Fruit fly (Drosophila melanogaster) whole organism, embryonic: ENCODE measurements around the gene moody.

ENCODE experiments used
- Ada2b ChIP-seq: fragments of 200-800 bp; sonication (Bioruptor generic); IDR thresholded peaks from 2 replicates; pipeline ENCODE4 v1.3.6; 2022; ENCODE audit warnings: missing biosample characterization, missing genetic modification characterization
- CG11695 ChIP-seq: fragments of 200-800 bp; sonication (Bioruptor generic); IDR thresholded peaks from 3 replicates; pipeline ENCODE4 v1.3.6; 2022; ENCODE audit warnings: missing biosample characterization, missing genetic modification characterization
- CG11723 ChIP-seq: fragments of 200-800 bp; sonication (Bioruptor generic); optimal IDR thresholded peaks from 2 replicates; lab custom pipeline; 2017; ENCODE audit warnings: missing biosample characterization, mild to moderate bottlenecking, missing genetic modification characterization
- CG12236 ChIP-seq: fragments of 200-800 bp; sonication (Bioruptor generic); optimal IDR thresholded peaks from 2 replicates; lab custom pipeline; 2016; ENCODE audit warnings: missing biosample characterization, missing genetic modification characterization
- CG1792 ChIP-seq: fragments of 200-800 bp; sonication (Bioruptor generic); optimal IDR thresholded peaks from 2 replicates; lab custom pipeline; 2016; ENCODE audit warnings: missing biosample characterization, missing genetic modification characterization
- CG2875 ChIP-seq: fragments of 200-800 bp; sonication (Bioruptor generic); optimal IDR thresholded peaks from 2 replicates; lab custom pipeline; 2017; ENCODE audit warnings: missing biosample characterization, mild to moderate bottlenecking, missing genetic modification characterization, missing genetic modification reagents
- CG3995 ChIP-seq: fragments of 200-800 bp; sonication (Bioruptor generic); optimal IDR thresholded peaks from 3 replicates; lab custom pipeline; 2016; ENCODE audit warnings: missing biosample characterization, missing genetic modification characterization
- CG4424 ChIP-seq: fragments of 200-800 bp; sonication (Bioruptor generic); optimal IDR thresholded peaks from 3 replicates; lab custom pipeline; 2016; ENCODE audit warnings: missing biosample characterization, missing genetic modification characterization
- CG4730 ChIP-seq: fragments of 200-800 bp; sonication (Bioruptor generic); IDR thresholded peaks from 2 replicates; pipeline ENCODE4 v1.3.6; 2022; ENCODE audit warnings: missing biosample characterization, missing genetic modification characterization
- CG6683 ChIP-seq: fragments of 200-800 bp; sonication (Bioruptor generic); optimal IDR thresholded peaks from 2 replicates; lab custom pipeline; 2017; ENCODE audit warnings: missing biosample characterization, mild to moderate bottlenecking, missing genetic modification characterization, missing genetic modification reagents
- CG8944 ChIP-seq: fragments of 200-800 bp; sonication (Bioruptor generic); optimal IDR thresholded peaks from 3 replicates; lab custom pipeline; 2016; ENCODE audit warnings: missing biosample characterization, missing genetic modification characterization
- CTCF ChIP-seq: fragments of 200-800 bp; sonication (Bioruptor generic); optimal IDR thresholded peaks from 2 replicates; lab custom pipeline; 2017; ENCODE audit warnings: missing biosample characterization, mild to moderate bottlenecking, missing genetic modification characterization, moderate library complexity
- Camta ChIP-seq: fragments of 200-800 bp; sonication (Bioruptor generic); optimal IDR thresholded peaks from 2 replicates; lab custom pipeline; 2016; ENCODE audit warnings: missing biosample characterization, missing genetic modification characterization
- CoRest ChIP-seq: fragments of 200-800 bp; sonication (Bioruptor generic); optimal IDR thresholded peaks from 3 replicates; lab custom pipeline; 2018; ENCODE audit warnings: missing biosample characterization, mild to moderate bottlenecking, missing genetic modification characterization, moderate library complexity
- Dip2 ChIP-seq: fragments of 200-800 bp; sonication (Bioruptor generic); IDR thresholded peaks from 2 replicates; pipeline ENCODE4 v1.3.6; 2022; ENCODE audit warnings: missing biosample characterization, missing genetic modification characterization
- HLH54F ChIP-seq: fragments of 200-800 bp; sonication (Bioruptor generic); optimal IDR thresholded peaks from 3 replicates; lab custom pipeline; 2016; ENCODE audit warnings: missing biosample characterization, missing genetic modification characterization
- Hand ChIP-seq: fragments of 200-800 bp; sonication (Bioruptor generic); optimal IDR thresholded peaks from 2 replicates; lab custom pipeline; 2017; ENCODE audit warnings: mild to moderate bottlenecking, missing biosample characterization, missing genetic modification reagents, missing genetic modification characterization
- Med ChIP-seq: fragments of 200-800 bp; sonication (Bioruptor generic); peaks from one replicate; lab custom pipeline; 2016; ENCODE audit warnings: missing biosample characterization, missing genetic modification characterization, mild to moderate bottlenecking, inconsistent platforms, moderate library complexity
- Myb ChIP-seq: fragments of 200-800 bp; sonication (Bioruptor generic); optimal IDR thresholded peaks from 2 replicates; lab custom pipeline; 2016; ENCODE audit warnings: missing biosample characterization, missing genetic modification characterization
- NC2α ChIP-seq: fragments of 200-800 bp; sonication (Bioruptor generic); optimal IDR thresholded peaks from 2 replicates; lab custom pipeline; 2016; ENCODE audit warnings: missing biosample characterization, missing genetic modification characterization
- NC2β ChIP-seq: fragments of 200-800 bp; sonication (Bioruptor generic); optimal IDR thresholded peaks from 2 replicates; lab custom pipeline; 2016; ENCODE audit warnings: missing biosample characterization, missing genetic modification characterization
- NFAT ChIP-seq: fragments of 200-800 bp; sonication (Bioruptor generic); IDR thresholded peaks from 2 replicates; pipeline ENCODE4 v1.3.6; 2022; ENCODE audit warnings: missing biosample characterization, missing genetic modification characterization
- Nf-YB ChIP-seq: fragments of 200-800 bp; sonication (Bioruptor generic); optimal IDR thresholded peaks from 3 replicates; lab custom pipeline; 2019; ENCODE audit warnings: missing biosample characterization, mild to moderate bottlenecking, missing genetic modification characterization, moderate library complexity
- Six4 ChIP-seq: fragments of 200-800 bp; sonication (Bioruptor generic); optimal IDR thresholded peaks from 2 replicates; lab custom pipeline; 2016; ENCODE audit warnings: missing biosample characterization, missing genetic modification characterization
- Tbp ChIP-seq: fragments of >200 bp; optimal IDR thresholded peaks from 2 replicates; lab custom pipeline; 2018; ENCODE audit warnings: missing biosample characterization, missing genetic modification characterization
- Usf ChIP-seq: fragments of 200-800 bp; sonication (Bioruptor generic); optimal IDR thresholded peaks from 2 replicates; lab custom pipeline; 2017; ENCODE audit warnings: missing genotype, missing biosample characterization, missing genetic modification characterization
- ab ChIP-seq: fragments of 200-800 bp; sonication (Bioruptor generic); optimal IDR thresholded peaks from 2 replicates; lab custom pipeline; 2016; ENCODE audit warnings: missing biosample characterization, missing genetic modification characterization
- ato ChIP-seq: fragments of 200-800 bp; sonication (Bioruptor generic); IDR thresholded peaks from 2 replicates; pipeline ENCODE4 v1.3.6; 2022; ENCODE audit warnings: missing biosample characterization, missing genetic modification characterization; ENCODE audit not compliant: partially characterized antibody
- bigmax ChIP-seq: fragments of 200-800 bp; sonication (Bioruptor generic); optimal IDR thresholded peaks from 2 replicates; lab custom pipeline; 2018; ENCODE audit warnings: missing biosample characterization, mild to moderate bottlenecking, missing genetic modification characterization
- br ChIP-seq: fragments of >200 bp; optimal IDR thresholded peaks from 2 replicates; lab custom pipeline; 2017
- chinmo ChIP-seq: fragments of 200-800 bp; sonication (Bioruptor generic); IDR thresholded peaks from 4 replicates; pipeline ENCODE4 v1.3.6; 2022; ENCODE audit warnings: missing biosample characterization, missing genetic modification characterization; ENCODE audit not compliant: partially characterized antibody
- croc ChIP-seq: fragments of 200-800 bp; sonication (Bioruptor generic); conservative IDR thresholded peaks from 3 replicates; pipeline ENCODE4 v1.3.6; 2022; ENCODE audit warnings: missing biosample characterization, missing genetic modification characterization
- cwo ChIP-seq: fragments of 200-800 bp; sonication (Bioruptor generic); optimal IDR thresholded peaks from 3 replicates; lab custom pipeline; 2017; ENCODE audit warnings: missing biosample characterization, missing genetic modification characterization, mild to moderate bottlenecking, moderate library complexity, missing genetic modification reagents
- da ChIP-seq: fragments of 200-800 bp; sonication (Bioruptor generic); optimal IDR thresholded peaks from 2 replicates; lab custom pipeline; 2016; ENCODE audit warnings: missing biosample characterization, missing genetic modification characterization
- dimm ChIP-seq: fragments of 200-800 bp; sonication (Bioruptor generic); IDR thresholded peaks from 2 replicates; pipeline ENCODE4 v1.3.6; 2022; ENCODE audit warnings: missing biosample characterization, missing genetic modification characterization
- ems ChIP-seq: fragments of 200-800 bp; sonication (Bioruptor generic); optimal IDR thresholded peaks from 3 replicates; lab custom pipeline; 2016; ENCODE audit warnings: missing biosample characterization, missing genetic modification characterization
- fd3F ChIP-seq: fragments of 200-800 bp; sonication (Bioruptor generic); optimal IDR thresholded peaks from 2 replicates; lab custom pipeline; 2018; ENCODE audit warnings: missing biosample characterization, mild to moderate bottlenecking, missing genetic modification characterization, moderate library complexity
- fd64A ChIP-seq: fragments of 200-800 bp; sonication (Bioruptor generic); optimal IDR thresholded peaks from 3 replicates; lab custom pipeline; 2018; ENCODE audit warnings: missing biosample characterization, mild to moderate bottlenecking, missing genetic modification characterization
- gem ChIP-seq: fragments of 200-800 bp; sonication (Bioruptor generic); optimal IDR thresholded peaks from 2 replicates; lab custom pipeline; 2019; ENCODE audit warnings: missing biosample characterization, mild to moderate bottlenecking, missing genetic modification characterization, moderate library complexity
- gsb-n ChIP-seq: fragments of 200-800 bp; sonication (Bioruptor generic); optimal IDR thresholded peaks from 3 replicates; lab custom pipeline; 2018; ENCODE audit warnings: missing biosample characterization, mild to moderate bottlenecking, missing genetic modification characterization
- hb ChIP-seq: fragments of 200-800 bp; sonication (Bioruptor generic); IDR thresholded peaks from 3 replicates; pipeline ENCODE4 v1.3.6; 2022; ENCODE audit warnings: missing biosample characterization, missing genetic modification characterization; ENCODE audit not compliant: partially characterized antibody
- luna ChIP-seq: fragments of 200-800 bp; sonication (Bioruptor generic); optimal IDR thresholded peaks from 2 replicates; lab custom pipeline; 2016; ENCODE audit warnings: missing biosample characterization, missing genetic modification characterization
- nmo ChIP-seq: fragments of 200-800 bp; sonication (Bioruptor generic); optimal IDR thresholded peaks from 2 replicates; lab custom pipeline; 2018; ENCODE audit warnings: missing biosample characterization, mild to moderate bottlenecking, missing genetic modification characterization, moderate library complexity
- rib ChIP-seq: fragments of 200-800 bp; sonication (Bioruptor generic); IDR thresholded peaks from 2 replicates; pipeline ENCODE4 v1.3.6; 2022; ENCODE audit warnings: missing biosample characterization, missing genetic modification characterization
- sob ChIP-seq: fragments of 200-800 bp; sonication (Bioruptor generic); IDR thresholded peaks from 2 replicates; pipeline ENCODE4 v1.3.6; 2022; ENCODE audit warnings: missing biosample characterization, missing genetic modification characterization
- sr ChIP-seq: fragments of 200-800 bp; sonication (Bioruptor generic); IDR thresholded peaks from 3 replicates; pipeline ENCODE4 v1.3.6; 2022; ENCODE audit warnings: missing biosample characterization, missing genetic modification characterization
- sug ChIP-seq: fragments of 200-800 bp; optimal IDR thresholded peaks from 2 replicates; lab custom pipeline; 2019; ENCODE audit warnings: missing biosample characterization, mild to moderate bottlenecking, missing genetic modification characterization, moderate library complexity
- tll ChIP-seq, 2 experiments: fragments of 200-800 bp in 1 of 2; fragments of >200 bp in 1 of 2; sonication (Bioruptor generic) in 1 of 2; optimal IDR thresholded peaks; 2 replicates each; lab custom pipeline; 2017 to 2019; ENCODE audit warnings: missing biosample characterization in 2 of 2, missing genetic modification characterization in 2 of 2, mild to moderate bottlenecking in 1 of 2, moderate library complexity in 1 of 2
- tna ChIP-seq: fragments of 200-800 bp; sonication (Bioruptor generic); IDR thresholded peaks from 2 replicates; pipeline ENCODE4 v1.3.6; 2022; ENCODE audit warnings: missing biosample characterization, missing genetic modification characterization; ENCODE audit not compliant: partially characterized antibody
- wor ChIP-seq: fragments of 200-800 bp; sonication (Bioruptor generic); IDR thresholded peaks from 2 replicates; pipeline ENCODE4 v1.3.6; 2022; ENCODE audit warnings: missing biosample characterization, missing genetic modification characterization
- yki ChIP-seq: fragments of >200 bp; optimal IDR thresholded peaks from 3 replicates; lab custom pipeline; 2018

moody gene

DNA sequence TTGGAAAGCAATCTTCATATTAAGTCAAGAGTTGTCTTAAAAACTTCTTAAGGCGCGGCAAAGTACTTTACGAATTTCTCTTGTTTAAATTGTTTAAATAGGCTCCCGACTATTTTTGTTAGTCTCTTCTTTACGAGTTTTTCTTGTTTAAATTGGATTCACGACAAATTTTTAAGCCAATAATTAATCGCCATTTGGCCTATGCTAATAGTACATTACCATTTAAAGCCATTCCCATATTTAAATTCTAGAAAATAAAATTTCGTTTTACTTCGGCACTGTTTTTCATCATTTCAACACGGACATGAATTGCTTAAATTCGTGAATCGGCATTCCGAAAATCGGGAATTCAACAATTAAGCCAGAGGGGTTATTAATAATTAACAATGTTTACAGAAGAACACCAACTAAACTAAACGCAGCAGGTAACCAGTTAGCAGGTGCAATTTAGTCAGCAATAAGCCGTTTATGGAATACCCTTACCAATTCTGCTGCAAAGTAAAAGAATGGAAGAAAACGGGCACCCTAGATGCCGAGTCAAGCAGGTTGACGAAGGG lies 40.4 kb downstream of the moody start (continued):
- no peak for TF ChIP-seq Hand (GFP tag; lab: Kevin White, UChicago)
- TF ChIP-seq CG4730 (GFP tag; lab: Robert Waterston, UW): 0 out of 2 replicates have a peak, but pooled peaks have one; percentile 19
- TF ChIP-seq da: peak; percentile 33
- TF ChIP-seq yki (lab: Kevin White, UChicago): no peak
- TF ChIP-seq Camta: peak; percentile 66
- peak; percentile 90 for TF ChIP-seq CoRest (tag; lab: Kevin White, UChicago)
- peak; percentile 76 for TF ChIP-seq CG1792 (GFP tag; lab: Kevin White, UChicago)
- peak; percentile 87 for TF ChIP-seq nmo (GFP tag; lab: Kevin White, UChicago)
- no peak for TF ChIP-seq luna (GFP tag; lab: Kevin White, UChicago)
- no peak for TF ChIP-seq dimm (GFP tag; lab: Robert Waterston, UW)
- peak; percentile 51; the same call in 1 of the 2 replicates for TF ChIP-seq Ada2b
- peak; percentile 81 for TF ChIP-seq CG4424 (GFP tag; lab: Kevin White, UChicago)
- no peak for TF ChIP-seq tll (GFP tag; optimal IDR thresholded peaks at IDR 0.05; lab: Kevin White, UChicago)
- TF ChIP-seq rib (GFP tag; lab: Robert Waterston, UW): no peak
- TF ChIP-seq tna (GFP tag; lab: Robert Waterston, UW): no peak
- TF ChIP-seq HLH54F (GFP tag; lab: Kevin White, UChicago): peak; percentile 74
- peak; percentile 36 for TF ChIP-seq cwo
- no peak for TF ChIP-seq CG6683 (GFP tag; lab: Kevin White, UChicago)
- TF ChIP-seq fd64A (GFP tag; lab: Kevin White, UChicago): no peak
- TF ChIP-seq sug (tag; lab: Kevin White, UChicago): peak; percentile 68
- TF ChIP-seq ab (GFP tag; lab: Kevin White, UChicago): no peak
- TF ChIP-seq Six4 (GFP tag; lab: Kevin White, UChicago): peak; percentile 44
- TF ChIP-seq Nf-YB (GFP tag; lab: Kevin White, UChicago): peak; percentile 55
- TF ChIP-seq CG3995 (GFP tag; lab: Kevin White, UChicago): peak; percentile 15
- TF ChIP-seq croc (GFP tag; lab: Robert Waterston, UW): 0 out of 3 replicates have a peak, but pooled peaks have one; percentile 32
- TF ChIP-seq CG8944: peak; percentile 71
- peak; percentile 9 for TF ChIP-seq CG12236 (GFP tag; lab: Kevin White, UChicago)
- TF ChIP-seq ato: no peak
- peak; percentile 23; the same call in 1 of the 2 replicates for TF ChIP-seq wor (GFP tag; lab: Robert Waterston, UW)
- peak; percentile 57 for TF ChIP-seq gsb-n
- peak; percentile 66 for TF ChIP-seq CG11723 (GFP tag; lab: Kevin White, UChicago)
- TF ChIP-seq Tbp: no peak
- TF ChIP-seq Myb (GFP tag; lab: Kevin White, UChicago): peak; percentile 40
- peak; percentile 53; the same call in 1 of the 2 replicates for TF ChIP-seq NFAT (GFP tag; lab: Robert Waterston, UW)
- TF ChIP-seq hb: no peak
- peak; percentile 87 for TF ChIP-seq gem (tag; lab: Kevin White, UChicago)
- TF ChIP-seq NC2α (GFP tag; lab: Kevin White, UChicago): peak; percentile 52
- TF ChIP-seq CTCF (GFP tag; lab: Kevin White, UChicago): peak; percentile 10
- TF ChIP-seq Usf: peak; percentile 84
- peak; percentile 65 for TF ChIP-seq fd3F (GFP tag; lab: Kevin White, UChicago)
- 0 out of 3 replicates have a peak, but pooled peaks have one; percentile 4 for TF ChIP-seq sr (GFP tag; lab: Robert Waterston, UW)
- TF ChIP-seq sob (GFP tag; lab: Robert Waterston, UW): 0 out of 2 replicates have a peak, but pooled peaks have one; percentile 29
- TF ChIP-seq Med (GFP tag; lab: Kevin White, UChicago): peak; percentile 84
- peak; percentile 64 for TF ChIP-seq ems (GFP tag; lab: Kevin White, UChicago)
- TF ChIP-seq CG2875 (GFP tag; lab: Kevin White, UChicago): peak; percentile 49
- TF ChIP-seq Dip2 (GFP tag; lab: Robert Waterston, UW): no peak
- TF ChIP-seq bigmax: no peak
- no peak for TF ChIP-seq br (lab: Kevin White, UChicago)
- TF ChIP-seq chinmo (GFP tag; lab: Robert Waterston, UW): no peak
- TF ChIP-seq CG11695 (GFP tag; lab: Robert Waterston, UW): no peak; the same call in 2 of the 3 replicates
- TF ChIP-seq NC2β (GFP tag; lab: Kevin White, UChicago): peak; percentile 69
